Fruit fly (Drosophila melanogaster) whole organism, embryonic: ENCODE data around the gene pnt.
A peak's percentile ranks its signal among the peaks of the same experiment; 100 is the strongest.

Source experiments
- Adf1 ChIP-seq: fragments of 200-800 bp; sonication (Bioruptor generic); IDR thresholded peaks from 2 replicates; pipeline ENCODE4 v1.3.6; 2022; ENCODE audit warnings: missing biosample characterization, missing genetic modification characterization
- Atf3 ChIP-seq: fragments of 200-800 bp; sonication (Bioruptor generic); optimal IDR thresholded peaks from 3 replicates; lab custom pipeline; 2016; ENCODE audit warnings: missing biosample characterization, missing genetic modification characterization
- CG1024 ChIP-seq: fragments of 200-800 bp; sonication (Bioruptor generic); IDR thresholded peaks from 2 replicates; pipeline ENCODE4 v1.3.6; 2022; ENCODE audit warnings: missing biosample characterization, missing genetic modification characterization
- CG10274 ChIP-seq: fragments of 200-800 bp; sonication (Bioruptor generic); optimal IDR thresholded peaks from 3 replicates; lab custom pipeline; 2017; ENCODE audit warnings: missing biosample characterization, mild to moderate bottlenecking, missing genetic modification characterization
- CG10979 ChIP-seq: fragments of 200-800 bp; sonication (Bioruptor generic); optimal IDR thresholded peaks from 2 replicates; lab custom pipeline; 2018; ENCODE audit warnings: missing biosample characterization, mild to moderate bottlenecking, missing genetic modification characterization, moderate library complexity
- CG12104 ChIP-seq: fragments of 200-800 bp; sonication (Bioruptor generic); optimal IDR thresholded peaks from 3 replicates; lab custom pipeline; 2016; ENCODE audit warnings: missing biosample characterization, missing genetic modification characterization
- CG16815 ChIP-seq: fragments of 200-800 bp; sonication (Bioruptor generic); optimal IDR thresholded peaks from 3 replicates; lab custom pipeline; 2017; ENCODE audit warnings: missing biosample characterization, mild to moderate bottlenecking, missing genetic modification characterization
- CG18599 ChIP-seq: fragments of 200-800 bp; sonication (Bioruptor generic); optimal IDR thresholded peaks from 3 replicates; lab custom pipeline; 2017; ENCODE audit warnings: missing biosample characterization, missing genetic modification characterization, mild to moderate bottlenecking, moderate library complexity, missing genetic modification reagents
- CG18764 ChIP-seq: fragments of 200-800 bp; sonication (Bioruptor generic); optimal IDR thresholded peaks from 3 replicates; lab custom pipeline; 2016; ENCODE audit warnings: missing biosample characterization, missing genetic modification characterization
- CG2129 ChIP-seq: fragments of 200-800 bp; sonication (Bioruptor generic); IDR thresholded peaks from 2 replicates; pipeline ENCODE4 v1.3.6; 2022; ENCODE audit warnings: missing biosample characterization, missing genetic modification characterization; ENCODE audit not compliant: partially characterized antibody
- CG2678 ChIP-seq: fragments of 200-800 bp; sonication (Bioruptor generic); optimal IDR thresholded peaks from 3 replicates; lab custom pipeline; 2019; ENCODE audit warnings: missing biosample characterization, mild to moderate bottlenecking, missing genetic modification characterization, moderate library complexity
- CG30431 ChIP-seq: fragments of 200-800 bp; sonication (Bioruptor generic); optimal IDR thresholded peaks from 2 replicates; lab custom pipeline; 2017; ENCODE audit warnings: missing biosample characterization, missing genetic modification characterization
- CG31388 ChIP-seq: fragments of 200-800 bp; sonication (Bioruptor generic); optimal IDR thresholded peaks from 2 replicates; lab custom pipeline; 2016; ENCODE audit warnings: missing biosample characterization, missing genetic modification characterization
- CG32772 ChIP-seq: fragments of 200-800 bp; sonication (Bioruptor generic); IDR thresholded peaks from 2 replicates; pipeline ENCODE4 v1.3.6; 2022; ENCODE audit warnings: missing biosample characterization, missing genetic modification characterization
- CG3281 ChIP-seq: fragments of 200-800 bp; sonication (Bioruptor generic); optimal IDR thresholded peaks from 3 replicates; lab custom pipeline; 2017; ENCODE audit warnings: missing biosample characterization, mild to moderate bottlenecking, missing genetic modification characterization
- CG4424 ChIP-seq: fragments of 200-800 bp; sonication (Bioruptor generic); optimal IDR thresholded peaks from 3 replicates; lab custom pipeline; 2016; ENCODE audit warnings: missing biosample characterization, missing genetic modification characterization
- CG4730 ChIP-seq: fragments of 200-800 bp; sonication (Bioruptor generic); IDR thresholded peaks from 2 replicates; pipeline ENCODE4 v1.3.6; 2022; ENCODE audit warnings: missing biosample characterization, missing genetic modification characterization
- CG6654 ChIP-seq: fragments of 200-800 bp; sonication (Bioruptor generic); optimal IDR thresholded peaks from 2 replicates; lab custom pipeline; 2017; ENCODE audit warnings: missing biosample characterization, mild to moderate bottlenecking, missing genetic modification characterization
- CG9876 ChIP-seq: fragments of 200-800 bp; sonication (Bioruptor generic); optimal IDR thresholded peaks from 2 replicates; lab custom pipeline; 2016; ENCODE audit warnings: missing biosample characterization, missing genetic modification characterization
- CrebB ChIP-seq: fragments of 200-800 bp; sonication (Bioruptor generic); optimal IDR thresholded peaks from 3 replicates; lab custom pipeline; 2018; ENCODE audit warnings: missing biosample characterization, mild to moderate bottlenecking, missing genetic modification characterization
- Dfd ChIP-seq, 2 experiments: fragments of >200 bp; optimal IDR thresholded peaks; 2 replicates each; lab custom pipeline; 2017; ENCODE audit warnings: missing biosample characterization in 2 of 2, missing genetic modification characterization in 2 of 2
- Elba2 ChIP-seq: fragments of 200-800 bp; sonication (Bioruptor generic); optimal IDR thresholded peaks from 3 replicates; lab custom pipeline; 2016; ENCODE audit warnings: missing biosample characterization, missing genetic modification characterization
- HLH54F ChIP-seq: fragments of 200-800 bp; sonication (Bioruptor generic); optimal IDR thresholded peaks from 3 replicates; lab custom pipeline; 2016; ENCODE audit warnings: missing biosample characterization, missing genetic modification characterization
- Hr51 ChIP-seq, 2 experiments: fragments of 200-800 bp; sonication (Bioruptor generic); optimal IDR thresholded peaks; 2 replicates in 1 of 2; 3 replicates in 1 of 2; lab custom pipeline; 2016 to 2018; ENCODE audit warnings: missing biosample characterization in 2 of 2, missing genetic modification characterization in 2 of 2, mild to moderate bottlenecking in 1 of 2, moderate library complexity in 1 of 2
- Lhr ChIP-seq: fragments of 200-800 bp; sonication (Bioruptor generic); optimal IDR thresholded peaks from 3 replicates; lab custom pipeline; 2017; ENCODE audit warnings: mild to moderate bottlenecking, missing biosample characterization, missing genetic modification reagents, missing genetic modification characterization
- NFAT ChIP-seq: fragments of 200-800 bp; sonication (Bioruptor generic); IDR thresholded peaks from 2 replicates; pipeline ENCODE4 v1.3.6; 2022; ENCODE audit warnings: missing biosample characterization, missing genetic modification characterization
- Sin3A ChIP-seq: fragments of >200 bp; optimal IDR thresholded peaks from 2 replicates; lab custom pipeline; 2018
- Usf ChIP-seq: fragments of 200-800 bp; sonication (Bioruptor generic); optimal IDR thresholded peaks from 2 replicates; lab custom pipeline; 2017; ENCODE audit warnings: missing genotype, missing biosample characterization, missing genetic modification characterization
- Vsx1 ChIP-seq: fragments of 200-800 bp; sonication (Bioruptor generic); optimal IDR thresholded peaks from 2 replicates; lab custom pipeline; 2017; ENCODE audit warnings: missing biosample characterization, mild to moderate bottlenecking, missing genetic modification characterization, missing genetic modification reagents
- aop ChIP-seq: fragments of 200-800 bp; sonication (Bioruptor generic); IDR thresholded peaks from 2 replicates; pipeline ENCODE4 v1.3.6; 2022; ENCODE audit warnings: missing biosample characterization, missing genetic modification characterization
- ara ChIP-seq: fragments of 200-800 bp; sonication (Bioruptor generic); IDR thresholded peaks from 2 replicates; pipeline ENCODE4 v1.3.6; 2022; ENCODE audit warnings: missing biosample characterization, missing genetic modification characterization
- bigmax ChIP-seq: fragments of 200-800 bp; sonication (Bioruptor generic); optimal IDR thresholded peaks from 2 replicates; lab custom pipeline; 2018; ENCODE audit warnings: missing biosample characterization, mild to moderate bottlenecking, missing genetic modification characterization
- chn ChIP-seq: fragments of 200-800 bp; sonication (Bioruptor generic); optimal IDR thresholded peaks from 2 replicates; lab custom pipeline; 2016; ENCODE audit warnings: missing biosample characterization, missing genetic modification characterization
- ci ChIP-seq: fragments of 200-800 bp; sonication (Bioruptor generic); IDR thresholded peaks from 3 replicates; pipeline ENCODE4 v1.3.6; 2022; ENCODE audit warnings: missing biosample characterization, missing genetic modification characterization
- crc ChIP-seq: fragments of 200-800 bp; sonication (Bioruptor generic); optimal IDR thresholded peaks from 2 replicates; lab custom pipeline; 2016; ENCODE audit warnings: missing biosample characterization, missing genetic modification characterization
- dimm ChIP-seq: fragments of 200-800 bp; sonication (Bioruptor generic); IDR thresholded peaks from 2 replicates; pipeline ENCODE4 v1.3.6; 2022; ENCODE audit warnings: missing biosample characterization, missing genetic modification characterization
- ems ChIP-seq: fragments of 200-800 bp; sonication (Bioruptor generic); optimal IDR thresholded peaks from 3 replicates; lab custom pipeline; 2016; ENCODE audit warnings: missing biosample characterization, missing genetic modification characterization
- exex ChIP-seq: fragments of 200-800 bp; sonication (Bioruptor generic); optimal IDR thresholded peaks from 4 replicates; lab custom pipeline; 2018; ENCODE audit warnings: missing biosample characterization, mild to moderate bottlenecking, missing genetic modification characterization, moderate library complexity
- fd96Cb ChIP-seq: fragments of 200-800 bp; sonication (Bioruptor generic); optimal IDR thresholded peaks from 2 replicates; lab custom pipeline; 2018; ENCODE audit warnings: missing biosample characterization, mild to moderate bottlenecking, missing genetic modification characterization, moderate library complexity
- fu2 ChIP-seq: fragments of 200-800 bp; sonication (Bioruptor generic); optimal IDR thresholded peaks from 2 replicates; lab custom pipeline; 2016; ENCODE audit warnings: missing biosample characterization, missing genetic modification characterization
- gem ChIP-seq: fragments of 200-800 bp; sonication (Bioruptor generic); optimal IDR thresholded peaks from 2 replicates; lab custom pipeline; 2019; ENCODE audit warnings: missing biosample characterization, mild to moderate bottlenecking, missing genetic modification characterization, moderate library complexity
- hbn ChIP-seq: fragments of 200-800 bp; sonication (Bioruptor generic); IDR thresholded peaks from 2 replicates; pipeline ENCODE4 v1.3.6; 2022; ENCODE audit warnings: missing biosample characterization, missing genetic modification characterization; ENCODE audit not compliant: partially characterized antibody
- lab ChIP-seq: fragments of 200-800 bp; sonication (Bioruptor generic); optimal IDR thresholded peaks from 3 replicates; lab custom pipeline; 2017; ENCODE audit warnings: missing biosample characterization, missing genetic modification characterization, mild to moderate bottlenecking, moderate library complexity, missing genetic modification reagents
- lov ChIP-seq, 2 experiments: fragments of 200-800 bp in 1 of 2; fragments of >200 bp in 1 of 2; sonication (Bioruptor generic) in 1 of 2; IDR thresholded peaks in 1 of 2; optimal IDR thresholded peaks in 1 of 2; 2 replicates in 1 of 2; 3 replicates in 1 of 2; pipeline versions ENCODE4 v1.3.6 to Lab custom; 2017 to 2022; ENCODE audit warnings: missing biosample characterization in 1 of 2, missing genetic modification characterization in 1 of 2
- pros ChIP-seq: fragments of 200-800 bp; sonication (Bioruptor generic); optimal IDR thresholded peaks from 3 replicates; lab custom pipeline; 2019; ENCODE audit warnings: missing biosample characterization, mild to moderate bottlenecking, missing genetic modification characterization, moderate library complexity
- pum ChIP-seq: fragments of 200-800 bp; sonication (Bioruptor generic); optimal IDR thresholded peaks from 2 replicates; lab custom pipeline; 2016; ENCODE audit warnings: missing biosample characterization, missing genetic modification characterization
- pzg ChIP-seq: fragments of 200-800 bp; sonication (Bioruptor generic); optimal IDR thresholded peaks from 3 replicates; lab custom pipeline; 2018; ENCODE audit warnings: missing biosample characterization, mild to moderate bottlenecking, missing genetic modification characterization, moderate library complexity
- row ChIP-seq: fragments of 200-800 bp; sonication (Bioruptor generic); IDR thresholded peaks from 3 replicates; pipeline ENCODE4 v1.3.6; 2022; ENCODE audit warnings: missing biosample characterization, missing genetic modification characterization
- slbo ChIP-seq: fragments of 200-800 bp; sonication (Bioruptor generic); IDR thresholded peaks from 2 replicates; pipeline ENCODE4 v1.3.6; 2022; ENCODE audit warnings: missing biosample characterization, missing genetic modification characterization
- wek ChIP-seq: fragments of 200-800 bp; sonication (Bioruptor generic); optimal IDR thresholded peaks from 3 replicates; lab custom pipeline; 2018; ENCODE audit warnings: missing biosample characterization, mild to moderate bottlenecking, missing genetic modification characterization, moderate library complexity
- wor ChIP-seq: fragments of 200-800 bp; sonication (Bioruptor generic); IDR thresholded peaks from 2 replicates; pipeline ENCODE4 v1.3.6; 2022; ENCODE audit warnings: missing biosample characterization, missing genetic modification characterization

Gene pnt

dm6 chr3R:23334866-23335265 is 11.1 kb downstream of the pnt start (continued):
- TF ChIP-seq CG3281 (GFP tag; lab: Kevin White, UChicago) (peak; percentile 77), wek (GFP tag; lab: Kevin White, UChicago) (no peak), pzg (GFP tag; lab: Kevin White, UChicago) (no peak), CG31388 (GFP tag; lab: Kevin White, UChicago) (no peak), gem (tag; lab: Kevin White, UChicago) (peak; percentile 45), CrebB (tag; lab: Kevin White, UChicago) (no peak), Vsx1 (GFP tag; lab: Kevin White, UChicago) (no peak), fd96Cb (tag; lab: Kevin White, UChicago) (peak; percentile 7), Dfd (GFP tag; optimal IDR thresholded peaks at IDR 0.05; lab: Kevin White, UChicago) (no peak), ems (GFP tag; lab: Kevin White, UChicago) (peak; percentile 21), Hr51 (GFP tag; optimal IDR thresholded peaks at IDR 0.05; lab: Kevin White, UChicago) (peak in 1 of 2 experiments; percentile 42), pum (no peak), Elba2 (GFP tag; lab: Kevin White, UChicago) (no peak), CG9876 (GFP tag; lab: Kevin White, UChicago) (no peak), row (peak; percentile 70), Sin3A (lab: Kevin White, UChicago) (no peak), CG12104 (GFP tag; lab: Kevin White, UChicago) (no peak), Adf1 (GFP tag; lab: Robert Waterston, UW) (no peak), pros (GFP tag; lab: Kevin White, UChicago) (no peak), CG6654 (no peak), HLH54F (GFP tag; lab: Kevin White, UChicago) (peak; percentile 4), bigmax (GFP tag; lab: Kevin White, UChicago) (no peak), CG18599 (peak; percentile 69), aop (GFP tag; lab: Robert Waterston, UW) (no peak), CG2129 (GFP tag; lab: Robert Waterston, UW) (no peak), Usf (GFP tag; lab: Kevin White, UChicago) (no peak), CG32772 (peak; percentile 46; the same call in 1 of the 2 replicates), crc (GFP tag; lab: Kevin White, UChicago) (peak; percentile 4), CG10979 (no peak), hbn (GFP tag; lab: Robert Waterston, UW) (no peak), CG1024 (GFP tag; lab: Robert Waterston, UW) (no peak), exex (peak; percentile 17), wor (GFP tag; lab: Robert Waterston, UW) (no peak), slbo (GFP tag; lab: Robert Waterston, UW) (peak; percentile 76), CG10274 (peak; percentile 15), CG18764 (GFP tag; lab: Kevin White, UChicago) (no peak), CG30431 (GFP tag; lab: Kevin White, UChicago) (no peak), lab (GFP tag; lab: Kevin White, UChicago) (peak; percentile 77), ara (no peak), Atf3 (GFP tag; lab: Kevin White, UChicago) (no peak), NFAT (GFP tag; lab: Robert Waterston, UW) (peak; percentile 32; the same call in 1 of the 2 replicates), lov (optimal IDR thresholded peaks at IDR 0.05; lab: Kevin White, UChicago) (no peak), lov (GFP tag; IDR thresholded peaks at IDR 0.05; lab: Robert Waterston, UW) (no peak), ci (GFP tag; lab: Robert Waterston, UW) (0 out of 3 replicates have a peak, but pooled peaks have one; percentile 25), CG4424 (peak; percentile 37), Lhr (GFP tag; lab: Kevin White, UChicago) (no peak), CG2678 (tag; lab: Kevin White, UChicago) (peak; percentile 66), fu2 (GFP tag; lab: Kevin White, UChicago) (no peak), CG16815 (peak; percentile 21), chn (GFP tag; lab: Kevin White, UChicago) (peak; percentile 3), CG4730 (GFP tag; lab: Robert Waterston, UW) (peak; percentile 35; the same call in 1 of the 2 replicates), dimm (GFP tag; lab: Robert Waterston, UW) (no peak)
